Worm (Caenorhabditis elegans) whole organism, L3 larva: Measurements from ENCODE around the gene C05C10.3.

Experiments
- R02D3.7 ChIP-seq: fragments of 150-350 bp; optimal IDR thresholded peaks from 2 replicates; lab custom pipeline; 2014; ENCODE audit warnings: missing biosample characterization, missing genetic modification characterization
- ZK546.5 ChIP-seq: sonication (generic microtip); optimal IDR thresholded peaks from 2 replicates; lab custom pipeline; 2017; ENCODE audit warnings: missing biosample characterization, missing genetic modification characterization
- ama-1 ChIP-seq: fragments of 150-350 bp; optimal IDR thresholded peaks from 2 replicates; lab custom pipeline; 2018
- ceh-16 ChIP-seq: sonication (generic microtip); optimal IDR thresholded peaks from 2 replicates; lab custom pipeline; 2017; ENCODE audit warnings: missing biosample characterization, missing genetic modification characterization
- ceh-28 ChIP-seq: fragments of 150-350 bp; optimal IDR thresholded peaks from 2 replicates; lab custom pipeline; 2014; ENCODE audit warnings: missing biosample characterization, missing genetic modification reagents, missing genetic modification characterization
- ceh-82 ChIP-seq: fragments of 150-350 bp; optimal IDR thresholded peaks from 2 replicates; lab custom pipeline; 2014; ENCODE audit warnings: missing biosample characterization, missing genetic modification characterization
- daf-12 ChIP-seq: fragments of 150-350 bp; optimal IDR thresholded peaks from 2 replicates; lab custom pipeline; 2014; ENCODE audit warnings: missing biosample characterization, missing genetic modification reagents, missing genetic modification characterization
- egl-27 ChIP-seq: sonication (generic microtip); optimal IDR thresholded peaks from 4 replicates; lab custom pipeline; 2017; ENCODE audit warnings: missing biosample characterization, missing genetic modification reagents, missing genetic modification characterization
- egl-5 ChIP-seq: fragments of 150-350 bp; optimal IDR thresholded peaks from 2 replicates; lab custom pipeline; 2017; ENCODE audit warnings: missing biosample characterization, missing genetic modification reagents, missing genetic modification characterization, inconsistent platforms
- elt-2 ChIP-seq: sonication (generic microtip); optimal IDR thresholded peaks from 2 replicates; lab custom pipeline; 2016; ENCODE audit warnings: missing genetic modification reagents, mild to moderate bottlenecking, missing genetic modification characterization, missing compliant biosample characterization
- elt-3 ChIP-seq, 3 experiments: fragments of 150-350 bp in 1 of 3; sonication (generic microtip) in 2 of 3; optimal IDR thresholded peaks; 2 replicates in 2 of 3; 4 replicates in 1 of 3; lab custom pipeline; 2014 to 2017; ENCODE audit warnings: missing biosample characterization in 3 of 3, missing genetic modification characterization in 3 of 3
- eor-1 ChIP-seq, 2 experiments: fragments of 150-350 bp; optimal IDR thresholded peaks; 2 replicates each; lab custom pipeline; 2014 to 2018; ENCODE audit warnings: missing biosample characterization in 2 of 2, missing genetic modification characterization in 2 of 2
- fkh-2 ChIP-seq: fragments of 150-350 bp; optimal IDR thresholded peaks from 2 replicates; lab custom pipeline; 2014; ENCODE audit warnings: missing biosample characterization, missing genetic modification reagents, missing genetic modification characterization
- fos-1 ChIP-seq: fragments of 150-350 bp; optimal IDR thresholded peaks from 2 replicates; lab custom pipeline; 2014; ENCODE audit warnings: missing biosample characterization, missing genetic modification characterization
- hmg-11 ChIP-seq: sonication (generic microtip); optimal IDR thresholded peaks from 2 replicates; lab custom pipeline; 2016; ENCODE audit warnings: missing genetic modification characterization, missing compliant biosample characterization
- jun-1 ChIP-seq: fragments of 150-350 bp; optimal IDR thresholded peaks from 2 replicates; lab custom pipeline; 2014; ENCODE audit warnings: missing biosample characterization, missing genetic modification reagents, missing genetic modification characterization
- lin-15B ChIP-seq: fragments of 150-350 bp; optimal IDR thresholded peaks from 2 replicates; lab custom pipeline; 2014; ENCODE audit warnings: missing biosample characterization, missing genetic modification characterization
- lin-39 ChIP-seq: fragments of 150-350 bp; optimal IDR thresholded peaks from 2 replicates; lab custom pipeline; 2018; ENCODE audit warnings: missing biosample characterization, missing genetic modification reagents, missing genetic modification characterization
- lsy-12 ChIP-seq: sonication (generic microtip); optimal IDR thresholded peaks from 2 replicates; lab custom pipeline; 2016; ENCODE audit warnings: mild to moderate bottlenecking, missing genetic modification characterization, missing compliant biosample characterization
- mdl-1 ChIP-seq: fragments of 150-350 bp; optimal IDR thresholded peaks from 2 replicates; lab custom pipeline; 2014; ENCODE audit warnings: missing biosample characterization, missing genetic modification characterization
- mml-1 ChIP-seq: fragments of 150-350 bp; sonication (generic microtip); optimal IDR thresholded peaks from 3 replicates; lab custom pipeline; 2014; ENCODE audit warnings: missing biosample characterization, missing genetic modification characterization
- nfya-1 ChIP-seq: sonication (generic microtip); optimal IDR thresholded peaks from 2 replicates; lab custom pipeline; 2017; ENCODE audit warnings: missing genetic modification characterization, mild to moderate bottlenecking, missing compliant biosample characterization, antibody characterized with exemption, moderate library complexity; ENCODE audit not compliant: insufficient read depth
- nhr-11 ChIP-seq: fragments of 150-350 bp; optimal IDR thresholded peaks from 2 replicates; lab custom pipeline; 2014; ENCODE audit warnings: missing biosample characterization, missing genetic modification characterization
- nhr-23 ChIP-seq: fragments of 150-350 bp; optimal IDR thresholded peaks from 2 replicates; lab custom pipeline; 2014; ENCODE audit warnings: missing biosample characterization, missing genetic modification reagents, missing genetic modification characterization
- nhr-25 ChIP-seq: sonication (generic microtip); optimal IDR thresholded peaks from 2 replicates; lab custom pipeline; 2017; ENCODE audit warnings: missing biosample characterization, missing genetic modification characterization
- nhr-28 ChIP-seq: fragments of 150-350 bp; optimal IDR thresholded peaks from 2 replicates; lab custom pipeline; 2014; ENCODE audit warnings: missing biosample characterization, missing genetic modification characterization
- nhr-43 ChIP-seq: sonication (generic microtip); optimal IDR thresholded peaks from 2 replicates; lab custom pipeline; 2016; ENCODE audit warnings: mild to moderate bottlenecking, missing genetic modification characterization, missing compliant biosample characterization; ENCODE audit not compliant: poor library complexity, severe bottlenecking
- nhr-76 ChIP-seq: fragments of 150-350 bp; sonication (generic microtip); optimal IDR thresholded peaks from 5 replicates; lab custom pipeline; 2014; ENCODE audit warnings: missing biosample characterization, missing genetic modification characterization
- nhr-77 ChIP-seq: fragments of 150-350 bp; optimal IDR thresholded peaks from 2 replicates; lab custom pipeline; 2014; ENCODE audit warnings: missing biosample characterization, missing genetic modification characterization
- pha-4 ChIP-seq: fragments of 150-350 bp; optimal IDR thresholded peaks from 2 replicates; lab custom pipeline; 2014; ENCODE audit warnings: missing biosample characterization, missing genetic modification reagents, missing genetic modification characterization
- pqm-1 ChIP-seq: fragments of 150-350 bp; optimal IDR thresholded peaks from 2 replicates; lab custom pipeline; 2017; ENCODE audit warnings: missing biosample characterization, missing genetic modification characterization, inconsistent platforms
- sea-2 ChIP-seq: fragments of 150-350 bp; sonication (generic microtip); optimal IDR thresholded peaks from 4 replicates; lab custom pipeline; 2014; ENCODE audit warnings: missing biosample characterization, missing genetic modification reagents, missing genetic modification characterization
- snpc-4 ChIP-seq: fragments of 150-350 bp; optimal IDR thresholded peaks from 2 replicates; lab custom pipeline; 2014; ENCODE audit warnings: missing biosample characterization, missing genetic modification characterization
- tbx-2 ChIP-seq: sonication (generic microtip); optimal IDR thresholded peaks from 2 replicates; lab custom pipeline; 2016; ENCODE audit warnings: mild to moderate bottlenecking, missing genetic modification characterization, missing compliant biosample characterization
- unc-39 ChIP-seq: sonication (generic microtip); optimal IDR thresholded peaks from 4 replicates; lab custom pipeline; 2017; ENCODE audit warnings: missing biosample characterization, missing genetic modification characterization
- unc-62 ChIP-seq: fragments of 150-350 bp; sonication (generic microtip); optimal IDR thresholded peaks from 4 replicates; lab custom pipeline; 2014; ENCODE audit warnings: missing biosample characterization, missing genetic modification reagents, missing genetic modification characterization
- zag-1 ChIP-seq: fragments of 150-350 bp; optimal IDR thresholded peaks from 2 replicates; lab custom pipeline; 2014; ENCODE audit warnings: missing biosample characterization, missing genetic modification characterization
- ztf-11 ChIP-seq: fragments of 150-350 bp; optimal IDR thresholded peaks from 2 replicates; lab custom pipeline; 2014; ENCODE audit warnings: missing biosample characterization, missing genetic modification characterization
- ztf-4 ChIP-seq: fragments of 150-350 bp; optimal IDR thresholded peaks from 2 replicates; lab custom pipeline; 2014; ENCODE audit warnings: missing biosample characterization, missing genetic modification characterization

The C05C10.3 gene

DNA sequence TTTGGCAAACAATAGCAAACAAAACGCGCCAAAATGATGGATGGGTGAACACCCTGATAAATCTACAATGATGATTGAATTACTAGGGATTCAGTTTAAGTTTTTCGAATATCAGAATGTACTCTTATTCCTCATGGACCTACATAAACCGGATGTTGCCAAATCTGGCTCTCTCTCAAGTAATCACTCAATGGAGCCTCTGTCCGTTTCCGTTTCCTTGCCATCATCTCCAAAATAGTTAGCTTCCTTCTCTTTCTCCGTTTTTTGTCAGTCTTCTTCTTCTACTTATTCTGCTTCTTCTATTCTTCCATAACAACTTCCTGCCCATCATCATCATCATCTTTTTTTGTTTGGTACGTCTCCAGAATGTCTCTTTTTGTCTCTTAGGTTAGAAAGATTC, 28.6 kb upstream of the C05C10.3 start:
- TF ChIP-seq nhr-43 (tag; lab: Kevin White, UChicago): no peak
- TF ChIP-seq ceh-28: no peak
- peak; percentile 86 for TF ChIP-seq tbx-2 (tag; lab: Kevin White, UChicago)
- TF ChIP-seq egl-5 (tag; lab: Kevin White, UChicago): no peak
- TF ChIP-seq pqm-1 (tag; lab: Kevin White, UChicago): peak; percentile 56
- TF ChIP-seq, all 47 proteins: peak for 2

- TF ChIP-seq ceh-82 (tag; lab: Kevin White, UChicago) (no peak), elt-2 (tag; lab: Kevin White, UChicago) (peak; percentile 31)
- TF ChIP-seq, all 47 proteins: peak for 1
Observed at ce11 chrII:9963808-9964207, 27.1 kb upstream of the C05C10.3 start.

- TF ChIP-seq nfya-1 (tag; lab: Kevin White, UChicago) (peak; percentile 38), hmg-11 (tag; lab: Kevin White, UChicago) (no peak), nhr-77 (no peak), mml-1 (tag; lab: Kevin White, UChicago) (no peak), ceh-16 (tag; lab: Kevin White, UChicago) (no peak), egl-5 (tag; lab: Kevin White, UChicago) (no peak)
- TF ChIP-seq, all 47 proteins: peak for 1
Observed at ce11 chrII:9960127-9960526, 23.4 kb upstream of the C05C10.3 start.

ce11 chrII:9956116-9956515, 19.4 kb upstream of the C05C10.3 start:
- TF ChIP-seq fos-1 (no peak), nhr-25 (tag; lab: Kevin White, UChicago) (no peak), nhr-11 (tag; lab: Kevin White, UChicago) (peak; percentile 48), ZK546.5 (tag; lab: Kevin White, UChicago) (no peak)
- TF ChIP-seq, all 47 proteins: peak for 1

ce11 chrII:9954885-9955284, 18.2 kb upstream of the C05C10.3 start, which contains the start of gene egl-43:
Gene egl-43, plus strand, starts transcription at chrII:9955185.
- no peak for TF ChIP-seq ztf-4
- no peak for TF ChIP-seq fos-1
- TF ChIP-seq lin-15B (tag; lab: Kevin White, UChicago): no peak
- no peak for TF ChIP-seq nhr-23 (tag; lab: Kevin White, UChicago)
- no peak for TF ChIP-seq unc-39 (tag; lab: Kevin White, UChicago)
- TF ChIP-seq snpc-4: no peak

- TF ChIP-seq daf-12 (tag; lab: Kevin White, UChicago): no peak
- no peak for TF ChIP-seq sea-2
- TF ChIP-seq nhr-76 (tag; lab: Kevin White, UChicago): no peak
- TF ChIP-seq jun-1 (tag; lab: Kevin White, UChicago): no peak
- no peak for TF ChIP-seq tbx-2 (tag; lab: Kevin White, UChicago)
- TF ChIP-seq egl-27 (tag; lab: Kevin White, UChicago): no peak
- TF ChIP-seq snpc-4: no peak
- no peak for TF ChIP-seq elt-3 (tag; optimal IDR thresholded peaks at IDR 0.05; lab: Kevin White, UChicago)
- no peak for TF ChIP-seq unc-62 (GFP tag; lab: Kevin White, UChicago)
- TF ChIP-seq unc-39 (tag; lab: Kevin White, UChicago): no peak
- TF ChIP-seq nhr-43 (tag; lab: Kevin White, UChicago): no peak
- no peak for TF ChIP-seq R02D3.7 (tag; lab: Kevin White, UChicago)
- TF ChIP-seq ceh-16 (tag; lab: Kevin White, UChicago): no peak
Observed at ce11 chrII:9951846-9952245, 15.2 kb upstream of the C05C10.3 start.

- TF ChIP-seq nhr-77 (no peak), fkh-2 (tag; lab: Kevin White, UChicago) (no peak), zag-1 (no peak), nhr-28 (no peak), ama-1 (lab: Kevin White, UChicago) (no peak), mdl-1 (tag; lab: Kevin White, UChicago) (no peak), pqm-1 (tag; lab: Kevin White, UChicago) (no peak), pha-4 (no peak), eor-1 (tag; optimal IDR thresholded peaks at IDR 0.05; lab: Kevin White, UChicago) (no peak), fos-1 (no peak), unc-62 (GFP tag; lab: Kevin White, UChicago) (no peak), ZK546.5 (tag; lab: Kevin White, UChicago) (no peak), ztf-11 (tag; lab: Kevin White, UChicago) (no peak), lin-39 (no peak), jun-1 (tag; lab: Kevin White, UChicago) (no peak), tbx-2 (tag; lab: Kevin White, UChicago) (no peak), ceh-82 (tag; lab: Kevin White, UChicago) (no peak), elt-2 (tag; lab: Kevin White, UChicago) (no peak), lsy-12 (tag; lab: Kevin White, UChicago) (no peak)
Observed at ce11 chrII:9948662-9949061, 12.0 kb upstream of the C05C10.3 start.
